Worm (Caenorhabditis elegans) whole organism, late embryonic: ENCODE data around the gene clk-2.

Experiments used
- C08G9.2 ChIP-seq: sonication (generic microtip); optimal IDR thresholded peaks from 2 replicates; lab custom pipeline; 2016; ENCODE audit warnings: mild to moderate bottlenecking, missing genetic modification characterization, moderate library complexity, missing compliant biosample characterization
- C38D4.7 ChIP-seq: fragments of 200-800 bp; sonication (Bioruptor generic); optimal IDR thresholded peaks from 2 replicates; lab custom pipeline; 2018; ENCODE audit warnings: mild to moderate bottlenecking, missing genetic modification characterization, moderate library complexity, missing compliant biosample characterization
- K02D7.2 ChIP-seq: sonication (generic microtip); optimal IDR thresholded peaks from 2 replicates; lab custom pipeline; 2017; ENCODE audit warnings: mild to moderate bottlenecking, missing genetic modification characterization, missing compliant biosample characterization
- Y22D7AL.16 ChIP-seq: sonication (generic microtip); optimal IDR thresholded peaks from 2 replicates; lab custom pipeline; 2016; ENCODE audit warnings: missing genetic modification characterization, missing compliant biosample characterization
- ceh-14 ChIP-seq: sonication (generic microtip); optimal IDR thresholded peaks from 2 replicates; lab custom pipeline; 2016; ENCODE audit warnings: missing genotype, missing genetic modification characterization, missing compliant biosample characterization
- ceh-18 ChIP-seq: sonication (generic microtip); optimal IDR thresholded peaks from 2 replicates; lab custom pipeline; 2016; ENCODE audit warnings: missing genetic modification characterization, missing compliant biosample characterization
- ceh-2 ChIP-seq: sonication (generic microtip); optimal IDR thresholded peaks from 2 replicates; lab custom pipeline; 2016; ENCODE audit warnings: missing genotype, missing genetic modification characterization, missing compliant biosample characterization
- ceh-24 ChIP-seq: sonication (generic microtip); optimal IDR thresholded peaks from 2 replicates; lab custom pipeline; 2016; ENCODE audit warnings: mild to moderate bottlenecking, missing genetic modification characterization, missing compliant biosample characterization
- ceh-30 ChIP-seq: fragments of 150-350 bp; optimal IDR thresholded peaks from 2 replicates; lab custom pipeline; 2014; ENCODE audit warnings: missing biosample characterization, missing genetic modification characterization
- ceh-31 ChIP-seq: sonication (generic microtip); optimal IDR thresholded peaks from 2 replicates; lab custom pipeline; 2016; ENCODE audit warnings: missing genetic modification characterization, missing compliant biosample characterization
- ceh-45 ChIP-seq: fragments of 200-800 bp; sonication (Bioruptor generic); IDR thresholded peaks from 2 replicates; pipeline ENCODE4 v1.3.6; 2022; ENCODE audit warnings: missing genetic modification reagents, missing genetic modification characterization, missing compliant biosample characterization
- ceh-6 ChIP-seq: fragments of 200-800 bp; sonication (Bioruptor generic); optimal IDR thresholded peaks from 2 replicates; lab custom pipeline; 2018; ENCODE audit warnings: mild to moderate bottlenecking, missing genetic modification characterization, missing compliant biosample characterization
- ceh-9 ChIP-seq: sonication (generic microtip); optimal IDR thresholded peaks from 2 replicates; lab custom pipeline; 2016; ENCODE audit warnings: mild to moderate bottlenecking, missing genetic modification characterization, inconsistent platforms, missing compliant biosample characterization
- che-1 ChIP-seq: sonication (generic microtip); optimal IDR thresholded peaks from 2 replicates; lab custom pipeline; 2016; ENCODE audit warnings: mild to moderate bottlenecking, missing genetic modification characterization, missing compliant biosample characterization
- dmd-4 ChIP-seq: sonication (generic microtip); optimal IDR thresholded peaks from 2 replicates; lab custom pipeline; 2016; ENCODE audit warnings: borderline replicate concordance, missing genetic modification characterization, missing compliant biosample characterization
- dve-1 ChIP-seq: sonication (generic microtip); optimal IDR thresholded peaks from 2 replicates; lab custom pipeline; 2017; ENCODE audit warnings: antibody characterized with exemption, mild to moderate bottlenecking, missing genetic modification characterization, missing compliant biosample characterization
- elt-2 ChIP-seq: sonication (generic microtip); optimal IDR thresholded peaks from 2 replicates; lab custom pipeline; 2016; ENCODE audit warnings: missing genetic modification reagents, missing genetic modification characterization, missing compliant biosample characterization
- elt-4 ChIP-seq: sonication (generic microtip); optimal IDR thresholded peaks from 2 replicates; lab custom pipeline; 2016; ENCODE audit warnings: missing genetic modification characterization, missing compliant biosample characterization
- ets-4 ChIP-seq: sonication (generic microtip); optimal IDR thresholded peaks from 2 replicates; lab custom pipeline; 2016; ENCODE audit warnings: missing genetic modification characterization, missing compliant biosample characterization
- eyg-1 ChIP-seq: sonication (generic microtip); optimal IDR thresholded peaks from 2 replicates; lab custom pipeline; 2016; ENCODE audit warnings: missing genotype, missing genetic modification characterization, missing compliant biosample characterization
- fax-1 ChIP-seq: sonication (generic microtip); optimal IDR thresholded peaks from 2 replicates; lab custom pipeline; 2016; ENCODE audit warnings: missing genotype, missing genetic modification characterization, missing compliant biosample characterization
- fkh-10 ChIP-seq: fragments of 150-350 bp; optimal IDR thresholded peaks from 2 replicates; lab custom pipeline; 2014; ENCODE audit warnings: missing biosample characterization, missing genetic modification reagents, missing genetic modification characterization
- fkh-6 ChIP-seq: sonication (generic microtip); optimal IDR thresholded peaks from 2 replicates; lab custom pipeline; 2016; ENCODE audit warnings: missing genetic modification characterization, missing compliant biosample characterization
- gmeb-2 ChIP-seq: sonication (generic microtip); optimal IDR thresholded peaks from 2 replicates; lab custom pipeline; 2016; ENCODE audit warnings: missing genetic modification characterization, inconsistent platforms, missing compliant biosample characterization
- hlh-13 ChIP-seq: fragments of 200-800 bp; sonication (Bioruptor generic); optimal IDR thresholded peaks from 2 replicates; lab custom pipeline; 2018; ENCODE audit warnings: mild to moderate bottlenecking, missing genetic modification characterization, missing compliant biosample characterization
- hlh-15 ChIP-seq: sonication (generic microtip); optimal IDR thresholded peaks from 2 replicates; lab custom pipeline; 2016; ENCODE audit warnings: missing genetic modification characterization, missing compliant biosample characterization
- hlh-30 ChIP-seq: sonication (generic microtip); optimal IDR thresholded peaks from 2 replicates; lab custom pipeline; 2017; ENCODE audit warnings: antibody characterized with exemption, missing genetic modification characterization, missing compliant biosample characterization; ENCODE audit not compliant: insufficient read depth
- hlh-6 ChIP-seq: sonication (generic microtip); optimal IDR thresholded peaks from 2 replicates; lab custom pipeline; 2016; ENCODE audit warnings: missing genotype, missing genetic modification characterization, missing compliant biosample characterization
- lin-11 ChIP-seq: fragments of 200-800 bp; sonication (Bioruptor generic); optimal IDR thresholded peaks from 2 replicates; lab custom pipeline; 2018; ENCODE audit warnings: mild to moderate bottlenecking, missing genetic modification characterization, missing compliant biosample characterization
- nfya-1 ChIP-seq: sonication (generic microtip); optimal IDR thresholded peaks from 2 replicates; lab custom pipeline; 2017; ENCODE audit warnings: missing genetic modification characterization, mild to moderate bottlenecking, missing compliant biosample characterization, antibody characterized with exemption, moderate library complexity
- nhr-232 ChIP-seq: sonication (generic microtip); optimal IDR thresholded peaks from 2 replicates; lab custom pipeline; 2016; ENCODE audit warnings: missing genetic modification characterization, missing compliant biosample characterization
- npax-4 ChIP-seq: sonication (generic microtip); optimal IDR thresholded peaks from 2 replicates; lab custom pipeline; 2016; ENCODE audit warnings: missing genetic modification characterization, missing compliant biosample characterization
- odd-2 ChIP-seq: sonication (generic microtip); optimal IDR thresholded peaks from 2 replicates; lab custom pipeline; 2017; ENCODE audit warnings: antibody characterized with exemption, mild to moderate bottlenecking, missing genetic modification characterization, missing compliant biosample characterization
- pag-3 ChIP-seq: sonication (generic microtip); optimal IDR thresholded peaks from 2 replicates; lab custom pipeline; 2016; ENCODE audit warnings: missing compliant biosample characterization, missing genetic modification characterization, borderline replicate concordance
- pat-9 ChIP-seq: fragments of 200-800 bp; sonication (Bioruptor generic); optimal IDR thresholded peaks from 2 replicates; lab custom pipeline; 2018; ENCODE audit warnings: mild to moderate bottlenecking, missing genetic modification characterization, moderate library complexity, missing compliant biosample characterization
- pax-1 ChIP-seq: fragments of 150-350 bp; optimal IDR thresholded peaks from 2 replicates; lab custom pipeline; 2014; ENCODE audit warnings: missing biosample characterization, missing genetic modification characterization
- pros-1 ChIP-seq: fragments of 150-350 bp; optimal IDR thresholded peaks from 2 replicates; lab custom pipeline; 2014; ENCODE audit warnings: missing biosample characterization, missing genetic modification reagents, missing genetic modification characterization
- rnt-1 ChIP-seq: sonication (generic microtip); optimal IDR thresholded peaks from 2 replicates; lab custom pipeline; 2016; ENCODE audit warnings: missing genetic modification characterization, missing compliant biosample characterization
- sox-2 ChIP-seq: fragments of 200-800 bp; sonication (Bioruptor generic); IDR thresholded peaks from 2 replicates; pipeline ENCODE4 v1.3.6; 2022; ENCODE audit warnings: missing genetic modification reagents, missing genetic modification characterization, missing compliant biosample characterization
- tbx-2 ChIP-seq: sonication (generic microtip); optimal IDR thresholded peaks from 2 replicates; lab custom pipeline; 2016; ENCODE audit warnings: missing genetic modification characterization, missing compliant biosample characterization
- tbx-7 ChIP-seq: sonication (generic microtip); optimal IDR thresholded peaks from 2 replicates; lab custom pipeline; 2016; ENCODE audit warnings: missing genotype, missing genetic modification characterization, missing compliant biosample characterization
- unc-42 ChIP-seq: sonication (generic microtip); optimal IDR thresholded peaks from 2 replicates; lab custom pipeline; 2016; ENCODE audit warnings: missing genotype, missing genetic modification characterization, missing compliant biosample characterization
- unc-55 ChIP-seq: sonication (generic microtip); optimal IDR thresholded peaks from 2 replicates; lab custom pipeline; 2017; ENCODE audit warnings: missing biosample characterization, missing genetic modification reagents, missing genetic modification characterization
- unc-86 ChIP-seq: sonication (generic microtip); optimal IDR thresholded peaks from 2 replicates; lab custom pipeline; 2016; ENCODE audit warnings: missing genetic modification characterization, missing compliant biosample characterization
- ztf-16 ChIP-seq: sonication (generic microtip); optimal IDR thresholded peaks from 2 replicates; lab custom pipeline; 2017; ENCODE audit warnings: missing genetic modification characterization, missing compliant biosample characterization

Gene clk-2

DNA sequence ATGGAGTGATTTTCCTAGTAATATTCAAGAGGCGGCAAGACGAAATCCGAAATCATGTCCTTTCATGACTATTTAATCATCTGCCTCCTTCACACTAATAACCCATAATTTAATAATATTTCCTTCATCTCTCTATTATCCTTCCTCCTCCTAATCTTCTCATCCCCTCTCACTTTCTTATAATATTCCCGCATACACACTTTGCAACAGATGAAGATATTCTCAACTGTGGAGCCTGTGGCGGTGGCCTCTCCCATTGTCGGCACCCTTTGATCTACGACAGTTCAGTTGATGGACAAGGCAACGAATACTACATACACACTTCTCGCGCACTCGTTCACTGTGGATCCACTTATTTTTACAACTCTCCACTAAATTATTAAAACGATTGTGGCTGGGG is 40.3 kb upstream of the clk-2 start:
- TF ChIP-seq unc-55 (GFP tag; lab: Kevin White, UChicago) (peak; percentile 78), eyg-1 (tag; lab: Kevin White, UChicago) (no peak), unc-42 (tag; lab: Kevin White, UChicago) (peak; percentile 77)

DNA sequence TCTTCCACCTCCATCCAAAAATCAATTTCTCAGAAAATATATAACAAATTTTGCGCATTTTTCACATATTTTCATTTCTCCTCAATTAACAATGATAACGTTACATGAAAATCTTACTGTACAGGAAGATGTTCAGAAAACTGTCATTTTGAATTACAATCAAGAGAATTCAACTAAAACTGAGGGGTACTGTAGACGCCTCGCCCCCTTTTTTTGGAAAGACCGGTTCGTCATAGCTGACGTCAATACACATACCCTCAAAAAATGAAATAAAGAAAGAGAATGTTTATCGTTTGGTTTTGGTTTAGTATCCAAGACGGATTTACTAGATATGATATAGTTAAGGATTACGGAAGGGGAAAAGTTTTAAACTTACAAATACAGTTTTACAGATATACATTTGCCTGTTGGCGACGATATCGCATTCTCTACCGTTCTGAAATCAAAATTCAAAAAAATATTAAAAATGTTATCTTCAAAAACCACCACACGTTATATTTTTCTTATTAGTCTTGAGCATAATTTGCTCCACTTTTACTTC is 39.7 kb upstream of the clk-2 start:
- no peak for TF ChIP-seq unc-55 (GFP tag; lab: Kevin White, UChicago)
- TF ChIP-seq nhr-232 (tag; lab: Kevin White, UChicago), result no peak
- no peak for TF ChIP-seq ceh-24 (tag; lab: Kevin White, UChicago)
- no peak for TF ChIP-seq ceh-45
- TF ChIP-seq gmeb-2 (tag; lab: Kevin White, UChicago), result no peak
- TF ChIP-seq ceh-18, result no peak
- no peak for TF ChIP-seq sox-2 (GFP tag; lab: Robert Waterston, UW)
- no peak for TF ChIP-seq pag-3 (tag; lab: Kevin White, UChicago)
- no peak for TF ChIP-seq pros-1 (tag; lab: Kevin White, UChicago)

DNA sequence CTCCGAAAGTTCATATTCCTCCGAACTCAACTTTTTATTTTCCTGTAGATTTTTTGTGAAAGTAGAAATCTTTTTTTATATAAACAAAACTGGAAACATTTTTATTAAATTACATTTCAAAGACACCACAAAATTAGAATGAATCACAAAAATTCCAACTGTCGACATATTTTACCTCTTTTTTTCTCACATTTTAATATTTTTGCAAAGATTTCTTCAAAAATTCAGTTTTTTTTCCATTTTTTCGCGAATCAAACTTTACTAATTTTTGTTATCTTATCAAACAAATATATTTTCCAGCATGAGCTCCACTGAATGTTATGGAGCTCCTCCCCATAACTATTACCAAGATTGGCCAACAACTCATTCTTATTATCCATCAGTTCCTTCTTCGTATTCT is 37.0 kb upstream of the clk-2 start, which contains the start of gene ceh-13:
ceh-13 (plus strand) TSS at position 301 of the 400 bp plus-strand sequence.
- TF ChIP-seq ceh-9 (no peak), tbx-2 (tag; lab: Kevin White, UChicago) (no peak), ztf-16 (tag; lab: Kevin White, UChicago) (no peak), ceh-6 (GFP tag; lab: Kevin White, UChicago) (no peak), unc-86 (no peak), rnt-1 (no peak), Y22D7AL.16 (tag; lab: Kevin White, UChicago) (no peak), npax-4 (tag; lab: Kevin White, UChicago) (no peak)
- TF ChIP-seq, all 69 proteins: peak for 0

DNA sequence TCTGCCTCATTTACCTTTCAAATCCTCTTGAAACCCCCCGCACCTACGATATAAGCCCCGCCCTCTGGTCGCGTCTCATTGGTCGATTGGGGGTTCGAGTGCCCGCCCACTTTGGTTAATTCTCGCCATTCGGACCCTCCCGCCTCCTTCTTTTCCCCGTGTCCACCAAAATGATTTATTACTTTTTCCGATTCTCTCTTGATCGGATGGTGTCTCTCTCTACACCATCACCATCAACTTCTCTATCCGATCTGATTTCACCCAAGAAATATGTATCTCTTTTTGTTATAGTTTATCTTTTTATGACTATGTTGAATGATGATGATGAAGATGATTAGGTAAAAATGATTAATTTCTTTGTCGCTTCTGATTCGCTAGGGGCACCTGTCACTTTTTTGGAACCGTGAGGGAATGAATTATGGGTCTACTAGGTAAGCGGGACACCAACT is 36.4 kb upstream of the clk-2 start:
- TF ChIP-seq elt-2 (tag; lab: Kevin White, UChicago), result no peak
- peak; percentile 98 for TF ChIP-seq unc-55 (GFP tag; lab: Kevin White, UChicago)
- no peak for TF ChIP-seq nhr-232 (tag; lab: Kevin White, UChicago)
- no peak for TF ChIP-seq ceh-30 (tag; lab: Kevin White, UChicago)
- TF ChIP-seq ceh-2, result no peak
- no peak for TF ChIP-seq che-1
- TF ChIP-seq Y22D7AL.16 (tag; lab: Kevin White, UChicago), result no peak
- no peak for TF ChIP-seq pax-1 (tag; lab: Kevin White, UChicago)
- no peak for TF ChIP-seq fax-1 (tag; lab: Kevin White, UChicago)
- no peak for TF ChIP-seq C38D4.7 (GFP tag; lab: Kevin White, UChicago)
- no peak for TF ChIP-seq unc-42 (tag; lab: Kevin White, UChicago)
- TF ChIP-seq tbx-2 (tag; lab: Kevin White, UChicago), result peak; percentile 14
- TF ChIP-seq ceh-31 (tag; lab: Kevin White, UChicago), result no peak
- TF ChIP-seq elt-4, result no peak
- no peak for TF ChIP-seq hlh-13
- no peak for TF ChIP-seq K02D7.2 (tag; lab: Kevin White, UChicago)
- no peak for TF ChIP-seq pat-9
- no peak for TF ChIP-seq dve-1 (tag; lab: Kevin White, UChicago)
- no peak for TF ChIP-seq dmd-4
- TF ChIP-seq lin-11, result no peak
- peak; percentile 9 for TF ChIP-seq ceh-18
- TF ChIP-seq fkh-10 (GFP tag; lab: Kevin White, UChicago), result no peak
- no peak for TF ChIP-seq hlh-30 (tag; lab: Kevin White, UChicago)
- TF ChIP-seq C08G9.2, result no peak
- TF ChIP-seq odd-2 (tag; lab: Kevin White, UChicago), result no peak
- TF ChIP-seq nfya-1, result peak; percentile 91
- no peak for TF ChIP-seq hlh-15 (tag; lab: Kevin White, UChicago)
- TF ChIP-seq ceh-14 (tag; lab: Kevin White, UChicago), result no peak
- no peak for TF ChIP-seq tbx-7
- no peak for TF ChIP-seq ceh-9
- TF ChIP-seq sox-2 (GFP tag; lab: Robert Waterston, UW), result no peak
- TF ChIP-seq ets-4, result no peak
- no peak for TF ChIP-seq npax-4 (tag; lab: Kevin White, UChicago)
- no peak for TF ChIP-seq eyg-1 (tag; lab: Kevin White, UChicago)
- no peak for TF ChIP-seq hlh-6
- TF ChIP-seq fkh-6 (tag; lab: Kevin White, UChicago), result no peak
